Worm (Caenorhabditis elegans) whole organism, L3 larva: Measurements from ENCODE around the gene tomm-70.

Experiments used
- ceh-16 ChIP-seq: sonication (generic microtip); optimal IDR thresholded peaks from 2 replicates; lab custom pipeline; 2017; ENCODE audit warnings: missing biosample characterization, missing genetic modification characterization
- elt-2 ChIP-seq: sonication (generic microtip); optimal IDR thresholded peaks from 2 replicates; lab custom pipeline; 2016; ENCODE audit warnings: missing genetic modification reagents, mild to moderate bottlenecking, missing genetic modification characterization, missing compliant biosample characterization
- pha-4 ChIP-seq: fragments of 150-350 bp; optimal IDR thresholded peaks from 2 replicates; lab custom pipeline; 2014; ENCODE audit warnings: missing biosample characterization, missing genetic modification reagents, missing genetic modification characterization

DNA sequence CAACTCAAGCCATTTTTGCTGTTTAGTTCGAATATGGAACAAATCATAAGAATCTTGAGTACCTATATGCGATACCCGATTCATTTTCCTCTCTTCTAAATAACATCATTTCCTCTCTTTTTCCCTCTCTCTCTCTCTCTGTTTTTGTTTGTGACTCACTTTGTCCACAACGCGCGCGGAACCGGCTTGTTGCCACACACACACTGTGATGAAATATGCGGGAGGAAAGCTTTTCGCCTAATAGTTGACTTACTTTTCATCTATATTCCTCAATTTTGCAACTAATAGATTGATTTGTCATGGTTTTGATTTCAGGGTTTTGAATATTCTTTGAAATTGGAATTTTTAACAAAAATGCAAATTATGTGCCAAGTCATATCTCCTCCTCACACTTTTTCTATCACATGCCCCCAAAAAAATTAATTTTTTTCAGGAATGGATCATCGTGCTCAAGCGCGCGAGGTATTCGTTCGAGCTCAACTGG is 34.7 kb downstream of the tomm-70 start, which contains the start of gene hipr-1:
- TF ChIP-seq elt-2 (tag; lab: Kevin White, UChicago): no peak
- TF ChIP-seq ceh-16: no peak
- TF ChIP-seq pha-4 (tag; lab: Kevin White, UChicago): peak; percentile 65
